Worm (Caenorhabditis elegans) whole organism, L4 larva: ENCODE measurements around the gene F54F2.7.

Source experiments
- F10B5.3 ChIP-seq: sonication (generic microtip); optimal IDR thresholded peaks from 2 replicates; lab custom pipeline; 2016; ENCODE audit warnings: mild to moderate bottlenecking, missing genetic modification characterization, missing compliant biosample characterization
- Y48G9A.11 ChIP-seq: fragments of 200-800 bp; sonication (Bioruptor generic); IDR thresholded peaks from 2 replicates; pipeline ENCODE4 v1.3.6; 2022; ENCODE audit warnings: missing genetic modification reagents, missing genetic modification characterization, missing compliant biosample characterization
- Y5F2A.4 ChIP-seq: fragments of 200-800 bp; sonication (Bioruptor generic); optimal IDR thresholded peaks from 2 replicates; lab custom pipeline; 2018; ENCODE audit warnings: mild to moderate bottlenecking, missing genetic modification characterization, missing compliant biosample characterization
- Y75B8A.6 ChIP-seq: fragments of 200-800 bp; sonication (Bioruptor generic); IDR thresholded peaks from 2 replicates; pipeline ENCODE4 v1.3.6; 2022; ENCODE audit warnings: missing genetic modification reagents, missing genetic modification characterization, missing compliant biosample characterization
- ZK337.2 ChIP-seq: fragments of 200-800 bp; sonication (Bioruptor generic); IDR thresholded peaks from 2 replicates; pipeline ENCODE4 v1.3.6; 2022; ENCODE audit warnings: missing genetic modification reagents, missing genetic modification characterization, missing compliant biosample characterization
- aha-1 ChIP-seq: fragments of 150-350 bp; peaks from one replicate; lab custom pipeline; 2014; ENCODE audit warnings: missing biosample characterization, missing genetic modification characterization
- ceh-20 ChIP-seq: fragments of 200-800 bp; sonication (Bioruptor generic); IDR thresholded peaks from 2 replicates; pipeline ENCODE4 v1.3.6; 2022; ENCODE audit warnings: missing genetic modification reagents, missing genetic modification characterization, missing compliant biosample characterization
- ceh-28 ChIP-seq: fragments of 150-350 bp; optimal IDR thresholded peaks from 2 replicates; lab custom pipeline; 2014; ENCODE audit warnings: missing biosample characterization, missing genetic modification reagents, missing genetic modification characterization
- ceh-44 ChIP-seq: fragments of 200-800 bp; sonication (Bioruptor generic); IDR thresholded peaks from 2 replicates; pipeline ENCODE4 v1.3.6; 2022; ENCODE audit warnings: missing genetic modification reagents, missing genetic modification characterization, missing compliant biosample characterization
- ceh-62 ChIP-seq: sonication (generic microtip); optimal IDR thresholded peaks from 2 replicates; lab custom pipeline; 2017; ENCODE audit warnings: missing biosample characterization, missing genetic modification characterization
- ces-1 ChIP-seq: fragments of 150-350 bp; sonication (generic microtip); optimal IDR thresholded peaks from 4 replicates; lab custom pipeline; 2014; ENCODE audit warnings: missing biosample characterization, missing genetic modification reagents, missing genetic modification characterization
- daf-16 ChIP-seq, 3 experiments: sonication (generic microtip); optimal IDR thresholded peaks; 2 replicates each; lab custom pipeline; 2016 to 2017; ENCODE audit warnings: missing genetic modification characterization in 3 of 3, missing genetic modification reagents in 3 of 3, mild to moderate bottlenecking in 2 of 3, missing compliant biosample characterization in 2 of 3, missing biosample characterization in 1 of 3, moderate library complexity in 1 of 3
- daf-8 ChIP-seq: fragments of 200-800 bp; sonication (Bioruptor generic); IDR thresholded peaks from 2 replicates; pipeline ENCODE4 v1.3.6; 2022; ENCODE audit warnings: missing genetic modification characterization, missing compliant biosample characterization
- dmd-6 ChIP-seq: fragments of 200-800 bp; sonication (Bioruptor generic); IDR thresholded peaks from 2 replicates; pipeline ENCODE4 v1.3.6; 2022; ENCODE audit warnings: missing genetic modification reagents, missing genetic modification characterization, missing compliant biosample characterization
- dmd-9 ChIP-seq: fragments of 200-800 bp; sonication (Bioruptor generic); IDR thresholded peaks from 2 replicates; pipeline ENCODE4 v1.3.6; 2022; ENCODE audit warnings: missing genetic modification reagents, missing genetic modification characterization, missing compliant biosample characterization
- dpl-1 ChIP-seq: fragments of 150-350 bp; optimal IDR thresholded peaks from 2 replicates; lab custom pipeline; 2014; ENCODE audit warnings: missing biosample characterization, missing genetic modification reagents, missing genetic modification characterization
- dve-1 ChIP-seq: sonication (generic microtip); optimal IDR thresholded peaks from 2 replicates; lab custom pipeline; 2017; ENCODE audit warnings: antibody characterized with exemption, mild to moderate bottlenecking, missing genetic modification characterization, missing compliant biosample characterization; ENCODE audit not compliant: insufficient read depth
- egl-27 ChIP-seq: sonication (generic microtip); optimal IDR thresholded peaks from 3 replicates; lab custom pipeline; 2017; ENCODE audit warnings: missing biosample characterization, missing genetic modification reagents, missing genetic modification characterization
- egl-43 ChIP-seq: fragments of 200-800 bp; sonication (Bioruptor generic); IDR thresholded peaks from 2 replicates; pipeline ENCODE4 v1.3.6; 2022; ENCODE audit warnings: missing genetic modification reagents, missing genetic modification characterization, missing compliant biosample characterization
- hmg-1.1 ChIP-seq: fragments of 200-800 bp; sonication (Bioruptor generic); IDR thresholded peaks from 2 replicates; pipeline ENCODE4 v1.3.6; 2022; ENCODE audit warnings: missing genetic modification reagents, missing genetic modification characterization, missing compliant biosample characterization
- lin-15B ChIP-seq: fragments of 150-350 bp; sonication (generic microtip); optimal IDR thresholded peaks from 3 replicates; lab custom pipeline; 2014; ENCODE audit warnings: missing biosample characterization, missing genetic modification characterization
- lin-29 ChIP-seq: fragments of 200-800 bp; sonication (Bioruptor generic); IDR thresholded peaks from 2 replicates; pipeline ENCODE4 v1.3.6; 2022; ENCODE audit warnings: missing genetic modification reagents, missing genetic modification characterization, missing compliant biosample characterization
- lin-38 ChIP-seq: fragments of 200-800 bp; sonication (Bioruptor generic); IDR thresholded peaks from 2 replicates; pipeline ENCODE4 v1.3.6; 2022; ENCODE audit warnings: missing genetic modification reagents, missing genetic modification characterization, missing compliant biosample characterization
- madf-9 ChIP-seq: fragments of 200-800 bp; sonication (Bioruptor generic); conservative IDR thresholded peaks from 2 replicates; pipeline ENCODE4 v1.3.6; 2022; ENCODE audit warnings: missing genetic modification reagents, missing genetic modification characterization, missing compliant biosample characterization
- mdl-1 ChIP-seq, 2 experiments: fragments of 150-350 bp in 1 of 2; sonication (generic microtip) in 1 of 2; optimal IDR thresholded peaks; 2 replicates each; lab custom pipeline; 2014 to 2017; ENCODE audit warnings: missing biosample characterization in 2 of 2, missing genetic modification characterization in 2 of 2
- mdt-29 ChIP-seq: fragments of 200-800 bp; sonication (Bioruptor generic); IDR thresholded peaks from 2 replicates; pipeline ENCODE4 v1.3.6; 2022; ENCODE audit warnings: missing genetic modification reagents, missing genetic modification characterization, missing compliant biosample characterization
- mes-2 ChIP-seq: sonication (generic microtip); optimal IDR thresholded peaks from 2 replicates; lab custom pipeline; 2016; ENCODE audit warnings: missing genotype, mild to moderate bottlenecking, missing genetic modification characterization, missing compliant biosample characterization; ENCODE audit not compliant: poor library complexity, severe bottlenecking
- mxl-3 ChIP-seq: fragments of 200-800 bp; sonication (Bioruptor generic); optimal IDR thresholded peaks from 2 replicates; lab custom pipeline; 2018; ENCODE audit warnings: mild to moderate bottlenecking, missing genetic modification characterization, missing compliant biosample characterization
- nhr-11 ChIP-seq: fragments of 150-350 bp; optimal IDR thresholded peaks from 2 replicates; lab custom pipeline; 2014; ENCODE audit warnings: missing biosample characterization, missing genetic modification characterization
- nhr-42 ChIP-seq: fragments of 200-800 bp; sonication (Bioruptor generic); IDR thresholded peaks from 2 replicates; pipeline ENCODE4 v1.3.6; 2022; ENCODE audit warnings: missing genetic modification characterization, missing compliant biosample characterization
- nhr-48 ChIP-seq: sonication (generic microtip); optimal IDR thresholded peaks from 2 replicates; lab custom pipeline; 2016; ENCODE audit warnings: mild to moderate bottlenecking, missing genetic modification characterization, missing compliant biosample characterization
- nhr-76 ChIP-seq: fragments of 150-350 bp; optimal IDR thresholded peaks from 2 replicates; lab custom pipeline; 2014; ENCODE audit warnings: missing biosample characterization, missing genetic modification characterization
- pha-4 ChIP-seq, 2 experiments: fragments of 150-350 bp in 1 of 2; fragments of 200-800 bp in 1 of 2; sonication (Bioruptor generic) in 1 of 2; IDR thresholded peaks in 1 of 2; optimal IDR thresholded peaks in 1 of 2; 2 replicates each; pipeline versions ENCODE4 v1.3.6 to Lab custom; 2014 to 2022; ENCODE audit warnings: missing genetic modification characterization in 2 of 2, missing genetic modification reagents in 2 of 2, missing biosample characterization in 1 of 2, missing compliant biosample characterization in 1 of 2
- php-3 ChIP-seq: fragments of 200-800 bp; sonication (Bioruptor generic); IDR thresholded peaks from 2 replicates; pipeline ENCODE4 v1.3.6; 2022; ENCODE audit warnings: missing genetic modification reagents, missing genetic modification characterization, missing compliant biosample characterization
- sdz-12 ChIP-seq: fragments of 200-800 bp; sonication (Bioruptor generic); optimal IDR thresholded peaks from 2 replicates; lab custom pipeline; 2018; ENCODE audit warnings: mild to moderate bottlenecking, missing genetic modification characterization, missing compliant biosample characterization
- set-16 ChIP-seq: fragments of 200-800 bp; sonication (Bioruptor generic); IDR thresholded peaks from 2 replicates; pipeline ENCODE4 v1.3.6; 2022; ENCODE audit warnings: missing genetic modification reagents, missing genetic modification characterization, missing compliant biosample characterization
- skn-1 ChIP-seq: fragments of 150-350 bp; optimal IDR thresholded peaks from 2 replicates; lab custom pipeline; 2014; ENCODE audit warnings: missing biosample characterization, missing genetic modification characterization
- snpc-4 ChIP-seq: fragments of 150-350 bp; optimal IDR thresholded peaks from 2 replicates; lab custom pipeline; 2014; ENCODE audit warnings: missing biosample characterization, missing genetic modification characterization
- spr-3 ChIP-seq: fragments of 200-800 bp; sonication (Bioruptor generic); optimal IDR thresholded peaks from 2 replicates; lab custom pipeline; 2018; ENCODE audit warnings: mild to moderate bottlenecking, missing genetic modification characterization, missing compliant biosample characterization
- tag-97 ChIP-seq: fragments of 200-800 bp; sonication (Bioruptor generic); IDR thresholded peaks from 2 replicates; pipeline ENCODE4 v1.3.6; 2022; ENCODE audit warnings: missing genetic modification characterization, missing compliant biosample characterization
- unc-130 ChIP-seq: sonication (generic microtip); optimal IDR thresholded peaks from 2 replicates; lab custom pipeline; 2016; ENCODE audit warnings: missing genetic modification reagents, missing genetic modification characterization, missing compliant biosample characterization
- unc-39 ChIP-seq: sonication (generic microtip); optimal IDR thresholded peaks from 2 replicates; lab custom pipeline; 2017; ENCODE audit warnings: missing biosample characterization, missing genetic modification characterization
- zag-1 ChIP-seq: fragments of 150-350 bp; optimal IDR thresholded peaks from 2 replicates; lab custom pipeline; 2014; ENCODE audit warnings: missing biosample characterization, missing genetic modification characterization
- ztf-11 ChIP-seq: fragments of 150-350 bp; optimal IDR thresholded peaks from 2 replicates; lab custom pipeline; 2014; ENCODE audit warnings: missing biosample characterization, missing genetic modification characterization
- ztf-7 ChIP-seq: fragments of 150-350 bp; optimal IDR thresholded peaks from 2 replicates; lab custom pipeline; 2014; ENCODE audit warnings: missing biosample characterization, missing genetic modification characterization

F54F2.7 gene

DNA sequence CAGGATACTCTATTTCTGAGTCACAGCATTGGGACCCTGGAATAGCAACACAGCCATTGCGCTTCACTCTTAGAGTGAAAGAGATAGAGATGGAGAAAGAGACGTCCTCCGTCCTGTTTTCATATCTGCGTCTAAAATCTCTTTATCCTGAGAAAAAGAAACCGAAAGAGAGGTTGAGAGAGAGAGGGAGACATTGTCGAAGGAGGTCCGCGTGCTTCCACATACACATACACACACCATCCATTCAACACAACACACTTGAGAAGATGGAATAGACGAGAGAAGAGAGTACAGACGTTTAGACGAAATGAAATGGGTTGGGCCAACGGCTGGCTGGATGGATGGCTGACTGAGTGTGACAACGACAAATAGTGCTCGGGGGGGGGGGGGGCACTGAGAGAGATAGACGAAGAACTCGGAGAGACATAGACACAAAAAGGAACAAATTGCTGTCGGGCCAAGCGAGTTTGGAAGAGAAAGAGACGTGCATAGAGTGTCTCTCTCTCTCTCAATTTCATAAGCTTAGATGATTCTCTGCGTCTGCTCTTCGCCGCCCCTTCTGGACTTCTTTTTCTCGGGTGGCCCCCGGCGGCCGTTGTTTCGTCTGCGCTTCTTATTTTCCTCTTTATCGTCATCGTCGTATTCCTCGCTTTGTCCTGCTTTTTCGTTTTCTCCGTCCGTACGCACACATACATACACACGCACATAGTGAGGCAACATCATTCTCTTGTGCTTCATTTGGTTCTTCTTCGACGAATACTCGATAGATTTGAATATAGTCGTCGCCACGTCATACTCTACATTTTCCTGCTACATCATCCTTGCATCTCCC, 7.0 kb downstream of the F54F2.7 start, which contains the start of gene F54F2.6 (continued):
- TF ChIP-seq hmg-1.1 (GFP tag; lab: Robert Waterston, UW), result peak; percentile 77
- TF ChIP-seq skn-1 (tag; lab: Kevin White, UChicago), result no peak
- TF ChIP-seq dmd-9 (GFP tag; lab: Robert Waterston, UW), result no peak
- TF ChIP-seq nhr-42 (GFP tag; lab: Robert Waterston, UW), result no peak
- no peak for TF ChIP-seq ztf-7 (tag; lab: Kevin White, UChicago)
- no peak for TF ChIP-seq daf-8
- TF ChIP-seq Y5F2A.4, result no peak
- no peak for TF ChIP-seq unc-39 (tag; lab: Kevin White, UChicago)
- TF ChIP-seq mxl-3, result peak; percentile 89
- no peak for TF ChIP-seq sdz-12 (GFP tag; lab: Kevin White, UChicago)
- no peak for TF ChIP-seq snpc-4 (tag; lab: Kevin White, UChicago)
- peak; percentile 91 for TF ChIP-seq pha-4 (GFP tag; IDR thresholded peaks at IDR 0.05; lab: Robert Waterston, UW)
- peak; percentile 20 for TF ChIP-seq pha-4 (tag; optimal IDR thresholded peaks at IDR 0.05; lab: Kevin White, UChicago)
- peak; percentile 13; the same call in 1 of the 2 replicates for TF ChIP-seq ZK337.2 (GFP tag; lab: Robert Waterston, UW)
- no peak for TF ChIP-seq egl-27 (tag; lab: Kevin White, UChicago)

DNA sequence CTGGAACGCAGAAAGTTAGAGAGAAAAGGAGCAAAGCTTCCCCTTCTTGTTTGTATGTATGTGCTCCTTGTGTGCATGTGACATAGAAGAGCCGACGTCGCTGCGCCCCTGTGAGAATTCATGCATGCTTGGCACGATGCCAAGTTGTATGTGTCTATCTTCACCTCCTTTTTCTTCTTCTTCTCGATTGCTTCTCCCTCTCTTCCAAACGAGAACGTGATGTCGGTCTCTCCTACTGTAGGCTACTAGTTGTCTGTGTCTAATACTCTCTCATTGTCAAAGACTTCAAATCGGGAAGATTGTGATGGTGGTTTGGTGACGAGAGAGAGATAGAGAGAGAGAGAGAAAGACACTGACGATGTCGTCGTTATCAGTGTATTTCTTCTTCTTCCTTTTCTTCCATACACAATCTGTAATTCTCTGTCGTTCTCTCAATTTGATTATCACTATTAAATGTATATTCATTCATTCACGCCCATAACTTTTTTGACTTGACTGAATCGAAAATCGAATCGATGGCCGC, 9.9 kb downstream of the F54F2.7 start:
- no peak for TF ChIP-seq nhr-76 (tag; lab: Kevin White, UChicago)
- TF ChIP-seq daf-8, result no peak
- TF ChIP-seq F10B5.3 (tag; lab: Kevin White, UChicago), result peak; percentile 23
- TF ChIP-seq ceh-20 (GFP tag; lab: Robert Waterston, UW), result peak; percentile 69; the same call in 1 of the 2 replicates
- 0 out of 2 replicates have a peak, but pooled peaks have one; percentile 66 for TF ChIP-seq egl-43
- peak; percentile 73 for TF ChIP-seq php-3
- no peak for TF ChIP-seq snpc-4 (tag; lab: Kevin White, UChicago)
- no peak for TF ChIP-seq lin-15B (tag; lab: Kevin White, UChicago)
- TF ChIP-seq ceh-62 (tag; lab: Kevin White, UChicago), result no peak
- TF ChIP-seq nhr-48, result peak; percentile 93
- TF ChIP-seq aha-1 (tag; lab: Kevin White, UChicago), result peak; percentile 74
- TF ChIP-seq unc-130 (GFP tag; lab: Kevin White, UChicago), result no peak
- TF ChIP-seq ztf-11 (tag; lab: Kevin White, UChicago), result no peak
- peak; percentile 77 to 97 for TF ChIP-seq mdl-1 (tag; optimal IDR thresholded peaks at IDR 0.05; lab: Kevin White, UChicago)
- TF ChIP-seq lin-38, result peak; percentile 42
- peak; percentile 96 for TF ChIP-seq dmd-6 (GFP tag; lab: Robert Waterston, UW)
- no peak for TF ChIP-seq tag-97 (GFP tag; lab: Robert Waterston, UW)
- TF ChIP-seq mes-2 (tag; lab: Kevin White, UChicago), result peak; percentile 56
- TF ChIP-seq spr-3 (GFP tag; lab: Kevin White, UChicago), result peak; percentile 21
- TF ChIP-seq Y75B8A.6 (GFP tag; lab: Robert Waterston, UW), result no peak
- TF ChIP-seq mxl-3, result peak; percentile 93
- no peak for TF ChIP-seq nhr-42 (GFP tag; lab: Robert Waterston, UW)
- TF ChIP-seq pha-4 (GFP tag; IDR thresholded peaks at IDR 0.05; lab: Robert Waterston, UW), result peak; percentile 17; the same call in 1 of the 2 replicates
- TF ChIP-seq pha-4 (tag; optimal IDR thresholded peaks at IDR 0.05; lab: Kevin White, UChicago), result no peak
- TF ChIP-seq mdt-29 (GFP tag; lab: Robert Waterston, UW), result no peak
- no peak; the same call in 1 of the 2 replicates for TF ChIP-seq lin-29 (GFP tag; lab: Robert Waterston, UW)
- peak; percentile 97 for TF ChIP-seq dve-1 (tag; lab: Kevin White, UChicago)
- TF ChIP-seq Y48G9A.11, result no peak
- no peak for TF ChIP-seq ceh-28 (tag; lab: Kevin White, UChicago)
- TF ChIP-seq set-16, result peak; percentile 58
- no peak for TF ChIP-seq dmd-9 (GFP tag; lab: Robert Waterston, UW)
- peak; percentile 80 for TF ChIP-seq nhr-11
- peak in 1 of 2 experiments; percentile 12 for TF ChIP-seq daf-16 (GFP tag; optimal IDR thresholded peaks at IDR 0.05; lab: Kevin White, UChicago)
- TF ChIP-seq daf-16 (tag; optimal IDR thresholded peaks at IDR 0.05; lab: Kevin White, UChicago), result peak; percentile 79
- no peak for TF ChIP-seq zag-1
- TF ChIP-seq madf-9, result 0 out of 2 replicates have a peak, but pooled peaks have one; percentile 27
- 0 out of 2 replicates have a peak, but pooled peaks have one; percentile 20 for TF ChIP-seq ceh-44
- TF ChIP-seq dpl-1 (GFP tag; lab: Kevin White, UChicago), result peak; percentile 58
- no peak for TF ChIP-seq ces-1
